Worm (Caenorhabditis elegans) whole organism, late embryonic: ENCODE data around the gene cyp-37B1.

ENCODE experiments used
- C08G9.2 ChIP-seq: sonication (generic microtip); optimal IDR thresholded peaks from 2 replicates; lab custom pipeline; 2016; ENCODE audit warnings: mild to moderate bottlenecking, missing genetic modification characterization, moderate library complexity, missing compliant biosample characterization
- C38D4.7 ChIP-seq: fragments of 200-800 bp; sonication (Bioruptor generic); optimal IDR thresholded peaks from 2 replicates; lab custom pipeline; 2018; ENCODE audit warnings: mild to moderate bottlenecking, missing genetic modification characterization, moderate library complexity, missing compliant biosample characterization
- ama-1 ChIP-seq: fragments of 150-350 bp; optimal IDR thresholded peaks from 2 replicates; lab custom pipeline; 2014
- ceh-19 ChIP-seq: fragments of 200-800 bp; sonication (Bioruptor generic); optimal IDR thresholded peaks from 2 replicates; lab custom pipeline; 2018; ENCODE audit warnings: mild to moderate bottlenecking, missing genetic modification characterization, missing compliant biosample characterization
- ceh-22 ChIP-seq: sonication (generic microtip); optimal IDR thresholded peaks from 2 replicates; lab custom pipeline; 2017; ENCODE audit warnings: missing biosample characterization, missing genetic modification characterization
- ceh-30 ChIP-seq: fragments of 150-350 bp; optimal IDR thresholded peaks from 2 replicates; lab custom pipeline; 2014; ENCODE audit warnings: missing biosample characterization, missing genetic modification characterization
- ceh-9 ChIP-seq: sonication (generic microtip); optimal IDR thresholded peaks from 2 replicates; lab custom pipeline; 2016; ENCODE audit warnings: mild to moderate bottlenecking, missing genetic modification characterization, inconsistent platforms, missing compliant biosample characterization
- elt-4 ChIP-seq: sonication (generic microtip); optimal IDR thresholded peaks from 2 replicates; lab custom pipeline; 2016; ENCODE audit warnings: missing genetic modification characterization, missing compliant biosample characterization
- gmeb-2 ChIP-seq: sonication (generic microtip); optimal IDR thresholded peaks from 2 replicates; lab custom pipeline; 2016; ENCODE audit warnings: missing genetic modification characterization, inconsistent platforms, missing compliant biosample characterization
- hlh-30 ChIP-seq: sonication (generic microtip); optimal IDR thresholded peaks from 2 replicates; lab custom pipeline; 2017; ENCODE audit warnings: antibody characterized with exemption, missing genetic modification characterization, missing compliant biosample characterization; ENCODE audit not compliant: insufficient read depth
- mec-3 ChIP-seq: sonication (generic microtip); optimal IDR thresholded peaks from 2 replicates; lab custom pipeline; 2016; ENCODE audit warnings: borderline replicate concordance, missing genetic modification characterization, missing compliant biosample characterization
- pqm-1 ChIP-seq: sonication (generic microtip); optimal IDR thresholded peaks from 2 replicates; lab custom pipeline; 2016; ENCODE audit warnings: missing genetic modification characterization, missing compliant biosample characterization
- ref-2 ChIP-seq: sonication (generic microtip); optimal IDR thresholded peaks from 2 replicates; lab custom pipeline; 2016; ENCODE audit warnings: missing genetic modification characterization, missing compliant biosample characterization
- tbx-2 ChIP-seq: sonication (generic microtip); optimal IDR thresholded peaks from 2 replicates; lab custom pipeline; 2016; ENCODE audit warnings: missing genetic modification characterization, missing compliant biosample characterization

- TF ChIP-seq hlh-30 (tag; lab: Kevin White, UChicago) (no peak), elt-4 (tag; lab: Kevin White, UChicago) (no peak), ceh-30 (no peak), ceh-19 (no peak), ceh-22 (tag; lab: Kevin White, UChicago) (no peak), ref-2 (tag; lab: Kevin White, UChicago) (no peak), C08G9.2 (tag; lab: Kevin White, UChicago) (no peak), C38D4.7 (GFP tag; lab: Kevin White, UChicago) (no peak), tbx-2 (tag; lab: Kevin White, UChicago) (no peak), pqm-1 (tag; lab: Kevin White, UChicago) (no peak), mec-3 (tag; lab: Kevin White, UChicago) (no peak), gmeb-2 (tag; lab: Kevin White, UChicago) (no peak), ceh-9 (tag; lab: Kevin White, UChicago) (no peak), ama-1 (lab: Kevin White, UChicago) (no peak)
These were observed 50.9 kb downstream of the cyp-37B1 start, which contains the start of gene F57G8.7 for ce11 chrV:16328849-16329248.
